Fruit fly (Drosophila melanogaster) whole organism, embryonic: ENCODE results near the gene CG10725.

Source experiments
- CG11696 ChIP-seq: fragments of 200-800 bp; sonication (Bioruptor generic); IDR thresholded peaks from 2 replicates; pipeline ENCODE4 v1.3.6; 2022; ENCODE audit warnings: missing biosample characterization, missing genetic modification characterization
- CG12071 ChIP-seq: fragments of 200-800 bp; sonication (Bioruptor generic); optimal IDR thresholded peaks from 3 replicates; lab custom pipeline; 2018; ENCODE audit warnings: missing biosample characterization, mild to moderate bottlenecking, missing genetic modification characterization
- CG13287 ChIP-seq: fragments of 200-800 bp; sonication (Bioruptor generic); IDR thresholded peaks from 2 replicates; pipeline ENCODE4 v1.3.6; 2022; ENCODE audit warnings: missing biosample characterization, missing genetic modification characterization; ENCODE audit not compliant: partially characterized antibody
- CG13424 ChIP-seq: fragments of 200-800 bp; sonication (Bioruptor generic); optimal IDR thresholded peaks from 2 replicates; lab custom pipeline; 2019; ENCODE audit warnings: missing biosample characterization, mild to moderate bottlenecking, missing genetic modification characterization, moderate library complexity
- CG15514 ChIP-seq: fragments of 200-800 bp; sonication (Bioruptor generic); optimal IDR thresholded peaks from 3 replicates; lab custom pipeline; 2017; ENCODE audit warnings: missing biosample characterization, missing genetic modification characterization, mild to moderate bottlenecking, moderate library complexity, missing genetic modification reagents
- CG1602 ChIP-seq: fragments of 200-800 bp; sonication (Bioruptor generic); optimal IDR thresholded peaks from 3 replicates; lab custom pipeline; 2016; ENCODE audit warnings: missing biosample characterization, missing genetic modification characterization
- CG16815 ChIP-seq: fragments of 200-800 bp; sonication (Bioruptor generic); optimal IDR thresholded peaks from 3 replicates; lab custom pipeline; 2017; ENCODE audit warnings: missing biosample characterization, mild to moderate bottlenecking, missing genetic modification characterization
- CG17328 ChIP-seq: fragments of 200-800 bp; sonication (Bioruptor generic); IDR thresholded peaks from 2 replicates; pipeline ENCODE4 v1.3.6; 2022; ENCODE audit warnings: missing biosample characterization, missing genetic modification characterization
- CG17912 ChIP-seq: fragments of 200-800 bp; sonication (Bioruptor generic); optimal IDR thresholded peaks from 2 replicates; lab custom pipeline; 2018; ENCODE audit warnings: missing biosample characterization, mild to moderate bottlenecking, missing genetic modification characterization
- CG2120 ChIP-seq: fragments of 200-800 bp; sonication (Bioruptor generic); optimal IDR thresholded peaks from 3 replicates; lab custom pipeline; 2016; ENCODE audit warnings: missing biosample characterization, missing genetic modification characterization
- CG3065 ChIP-seq: fragments of 200-800 bp; sonication (Bioruptor generic); optimal IDR thresholded peaks from 2 replicates; lab custom pipeline; 2016; ENCODE audit warnings: missing biosample characterization, missing genetic modification characterization
- CG3281 ChIP-seq: fragments of 200-800 bp; sonication (Bioruptor generic); optimal IDR thresholded peaks from 3 replicates; lab custom pipeline; 2017; ENCODE audit warnings: missing biosample characterization, mild to moderate bottlenecking, missing genetic modification characterization
- CG33213 ChIP-seq: fragments of 200-800 bp; sonication (Bioruptor generic); optimal IDR thresholded peaks from 3 replicates; lab custom pipeline; 2016; ENCODE audit warnings: missing biosample characterization, missing genetic modification characterization
- CG3847 ChIP-seq: fragments of 200-800 bp; sonication (Bioruptor generic); IDR thresholded peaks from 2 replicates; pipeline ENCODE4 v1.3.6; 2022; ENCODE audit warnings: missing biosample characterization, missing genetic modification characterization
- CG43689 ChIP-seq: fragments of 200-800 bp; sonication (Bioruptor generic); IDR thresholded peaks from 2 replicates; pipeline ENCODE4 v1.3.6; 2022; ENCODE audit warnings: missing biosample characterization, missing genetic modification characterization
- CG4404 ChIP-seq: fragments of 200-800 bp; sonication (Bioruptor generic); IDR thresholded peaks from 2 replicates; pipeline ENCODE4 v1.3.6; 2022; ENCODE audit warnings: missing biosample characterization, missing genetic modification characterization
- CG4424 ChIP-seq: fragments of 200-800 bp; sonication (Bioruptor generic); optimal IDR thresholded peaks from 3 replicates; lab custom pipeline; 2016; ENCODE audit warnings: missing biosample characterization, missing genetic modification characterization
- CG5180 ChIP-seq: fragments of 200-800 bp; sonication (Bioruptor generic); optimal IDR thresholded peaks from 3 replicates; lab custom pipeline; 2017; ENCODE audit warnings: missing biosample characterization, missing genetic modification characterization, mild to moderate bottlenecking, moderate library complexity, missing genetic modification reagents
- CG6813 ChIP-seq: fragments of 200-800 bp; sonication (Bioruptor generic); optimal IDR thresholded peaks from 2 replicates; lab custom pipeline; 2017; ENCODE audit warnings: missing biosample characterization, missing genetic modification characterization, mild to moderate bottlenecking, moderate library complexity, missing genetic modification reagents
- CG8924 ChIP-seq: fragments of 200-800 bp; optimal IDR thresholded peaks from 3 replicates; lab custom pipeline; 2019; ENCODE audit warnings: missing biosample characterization, mild to moderate bottlenecking, missing genetic modification characterization, moderate library complexity
- CG9797 ChIP-seq: fragments of 200-800 bp; sonication (Bioruptor generic); optimal IDR thresholded peaks from 3 replicates; lab custom pipeline; 2018; ENCODE audit warnings: missing biosample characterization, mild to moderate bottlenecking, missing genetic modification characterization
- Dek ChIP-seq: fragments of 200-800 bp; sonication (Bioruptor generic); optimal IDR thresholded peaks from 3 replicates; lab custom pipeline; 2019; ENCODE audit warnings: missing biosample characterization, mild to moderate bottlenecking, missing genetic modification characterization, moderate library complexity
- Doc3 ChIP-seq: fragments of 200-800 bp; sonication (Bioruptor generic); IDR thresholded peaks from 3 replicates; pipeline ENCODE4 v1.3.6; 2022; ENCODE audit warnings: missing biosample characterization, missing genetic modification characterization; ENCODE audit not compliant: partially characterized antibody
- Dref ChIP-seq: fragments of 200-800 bp; sonication (Bioruptor generic); IDR thresholded peaks from 2 replicates; pipeline ENCODE4 v1.3.6; 2022; ENCODE audit warnings: missing biosample characterization, missing genetic modification characterization
- E2f2 ChIP-seq: fragments of 200-800 bp; sonication (Bioruptor generic); IDR thresholded peaks from 2 replicates; pipeline ENCODE4 v1.3.6; 2022; ENCODE audit warnings: missing biosample characterization, missing genetic modification characterization
- Ets97D ChIP-seq: fragments of 200-800 bp; sonication (Bioruptor generic); optimal IDR thresholded peaks from 3 replicates; lab custom pipeline; 2016; ENCODE audit warnings: missing biosample characterization, missing genetic modification characterization
- Fer2 ChIP-seq: fragments of 200-800 bp; sonication (Bioruptor generic); optimal IDR thresholded peaks from 2 replicates; lab custom pipeline; 2018; ENCODE audit warnings: missing biosample characterization, mild to moderate bottlenecking, missing genetic modification characterization, moderate library complexity
- Hey ChIP-seq: fragments of 200-800 bp; sonication (Bioruptor generic); optimal IDR thresholded peaks from 3 replicates; lab custom pipeline; 2018; ENCODE audit warnings: missing biosample characterization, mild to moderate bottlenecking, missing genetic modification characterization
- HmgD ChIP-seq: fragments of 200-800 bp; sonication (Bioruptor generic); optimal IDR thresholded peaks from 3 replicates; lab custom pipeline; 2016; ENCODE audit warnings: missing biosample characterization, missing genetic modification characterization
- Mes4 ChIP-seq: fragments of 200-800 bp; sonication (Bioruptor generic); optimal IDR thresholded peaks from 2 replicates; lab custom pipeline; 2016; ENCODE audit warnings: missing biosample characterization, missing genetic modification characterization
- NK7.1 ChIP-seq: fragments of 200-800 bp; sonication (Bioruptor generic); optimal IDR thresholded peaks from 3 replicates; lab custom pipeline; 2016; ENCODE audit warnings: missing biosample characterization, missing genetic modification characterization
- Neu2 ChIP-seq: fragments of 200-800 bp; sonication (Bioruptor generic); optimal IDR thresholded peaks from 3 replicates; lab custom pipeline; 2016; ENCODE audit warnings: missing biosample characterization, missing genetic modification characterization, borderline replicate concordance
- Scr ChIP-seq: fragments of 200-800 bp; sonication (Bioruptor generic); IDR thresholded peaks from 2 replicates; pipeline ENCODE4 v1.3.6; 2022; ENCODE audit warnings: missing biosample characterization, missing genetic modification characterization; ENCODE audit not compliant: partially characterized antibody
- Sry-δ ChIP-seq: fragments of 200-800 bp; sonication (Bioruptor generic); optimal IDR thresholded peaks from 2 replicates; lab custom pipeline; 2016; ENCODE audit warnings: missing biosample characterization, missing genetic modification characterization
- bbx ChIP-seq: fragments of 200-800 bp; sonication (Bioruptor generic); IDR thresholded peaks from 2 replicates; pipeline ENCODE4 v1.3.6; 2022; ENCODE audit warnings: missing biosample characterization, missing genetic modification characterization; ENCODE audit not compliant: partially characterized antibody
- eve ChIP-seq, 2 experiments: fragments of >200 bp; optimal IDR thresholded peaks; 2 replicates each; lab custom pipeline; 2017; ENCODE audit warnings: missing biosample characterization in 2 of 2, missing genetic modification characterization in 2 of 2
- gsb-n ChIP-seq: fragments of 200-800 bp; sonication (Bioruptor generic); optimal IDR thresholded peaks from 3 replicates; lab custom pipeline; 2018; ENCODE audit warnings: missing biosample characterization, mild to moderate bottlenecking, missing genetic modification characterization
- hb ChIP-seq: fragments of 200-800 bp; sonication (Bioruptor generic); IDR thresholded peaks from 3 replicates; pipeline ENCODE4 v1.3.6; 2022; ENCODE audit warnings: missing biosample characterization, missing genetic modification characterization; ENCODE audit not compliant: partially characterized antibody
- hth ChIP-seq: fragments of >200 bp; optimal IDR thresholded peaks from 2 replicates; lab custom pipeline; 2017; ENCODE audit warnings: inconsistent platforms
- insv ChIP-seq, 2 experiments: fragments of 200-800 bp; sonication (Bioruptor generic); optimal IDR thresholded peaks; 3 replicates each; lab custom pipeline; 2016 to 2018; ENCODE audit warnings: missing biosample characterization in 2 of 2, missing genetic modification characterization in 2 of 2
- lab ChIP-seq: fragments of 200-800 bp; sonication (Bioruptor generic); optimal IDR thresholded peaks from 3 replicates; lab custom pipeline; 2017; ENCODE audit warnings: missing biosample characterization, missing genetic modification characterization, mild to moderate bottlenecking, moderate library complexity, missing genetic modification reagents
- nau ChIP-seq: fragments of 200-800 bp; sonication (Bioruptor generic); optimal IDR thresholded peaks from 3 replicates; lab custom pipeline; 2017; ENCODE audit warnings: missing biosample characterization, mild to moderate bottlenecking, missing genetic modification characterization, missing genetic modification reagents
- nmo ChIP-seq: fragments of 200-800 bp; sonication (Bioruptor generic); optimal IDR thresholded peaks from 2 replicates; lab custom pipeline; 2018; ENCODE audit warnings: missing biosample characterization, mild to moderate bottlenecking, missing genetic modification characterization, moderate library complexity
- pita ChIP-seq: fragments of 200-800 bp; sonication (Bioruptor generic); optimal IDR thresholded peaks from 2 replicates; lab custom pipeline; 2017; ENCODE audit warnings: missing biosample characterization, mild to moderate bottlenecking, missing genetic modification characterization
- run ChIP-seq: fragments of 200-800 bp; sonication (Bioruptor generic); optimal IDR thresholded peaks from 3 replicates; lab custom pipeline; 2018; ENCODE audit warnings: missing biosample characterization, mild to moderate bottlenecking, missing genetic modification characterization
- tll ChIP-seq, 2 experiments: fragments of 200-800 bp in 1 of 2; fragments of >200 bp in 1 of 2; sonication (Bioruptor generic) in 1 of 2; optimal IDR thresholded peaks; 2 replicates each; lab custom pipeline; 2017 to 2019; ENCODE audit warnings: missing biosample characterization in 2 of 2, missing genetic modification characterization in 2 of 2, mild to moderate bottlenecking in 1 of 2, moderate library complexity in 1 of 2
- tna ChIP-seq: fragments of 200-800 bp; sonication (Bioruptor generic); IDR thresholded peaks from 2 replicates; pipeline ENCODE4 v1.3.6; 2022; ENCODE audit warnings: missing biosample characterization, missing genetic modification characterization; ENCODE audit not compliant: partially characterized antibody
- unc-4 ChIP-seq: fragments of 200-800 bp; sonication (Bioruptor generic); IDR thresholded peaks from 2 replicates; pipeline ENCODE4 v1.3.6; 2022; ENCODE audit warnings: missing biosample characterization, missing genetic modification characterization; ENCODE audit not compliant: partially characterized antibody
- wdn ChIP-seq: fragments of 200-800 bp; sonication (Bioruptor generic); IDR thresholded peaks from 2 replicates; pipeline ENCODE4 v1.3.6; 2022; ENCODE audit warnings: missing biosample characterization, missing genetic modification characterization
- zen ChIP-seq: fragments of 200-800 bp; sonication (Bioruptor generic); optimal IDR thresholded peaks from 3 replicates; lab custom pipeline; 2018; ENCODE audit warnings: missing biosample characterization, mild to moderate bottlenecking, missing genetic modification characterization, moderate library complexity

The CG10725 gene

DNA sequence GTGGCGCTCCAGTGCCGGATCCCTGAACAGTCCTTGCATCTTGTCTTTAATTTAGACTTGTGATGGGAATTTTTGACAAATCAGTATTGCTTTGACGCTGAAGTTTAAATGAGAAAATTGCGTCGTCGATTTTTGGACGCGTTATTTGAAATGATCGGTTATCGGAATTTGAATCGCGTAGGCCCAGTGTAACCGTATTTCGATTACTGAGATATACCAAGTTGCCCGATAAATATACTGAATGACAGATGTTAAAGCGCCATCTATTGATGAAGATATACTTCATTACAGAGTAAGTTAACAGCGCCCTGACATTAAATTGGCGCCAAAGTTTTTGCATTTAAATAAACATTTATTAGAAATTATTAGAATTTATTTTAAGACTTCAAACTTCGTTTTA lies 47.9 kb upstream of the CG10725 start, which contains the start of gene Poc1 (continued):
- TF ChIP-seq CG43689 (no peak), tll (GFP tag; optimal IDR thresholded peaks at IDR 0.05; lab: Kevin White, UChicago) (no peak), Sry-δ (GFP tag; lab: Kevin White, UChicago) (peak; percentile 47), hb (peak; percentile 35; the same call in 1 of the 3 replicates), Hey (tag; lab: Kevin White, UChicago) (no peak), CG12071 (GFP tag; lab: Kevin White, UChicago) (no peak), CG33213 (peak; percentile 25), CG11696 (GFP tag; lab: Robert Waterston, UW) (no peak), nau (GFP tag; lab: Kevin White, UChicago) (no peak), CG3847 (no peak; the same call in 1 of the 2 replicates), CG13424 (tag; lab: Kevin White, UChicago) (no peak), wdn (GFP tag; lab: Robert Waterston, UW) (no peak), CG17912 (GFP tag; lab: Kevin White, UChicago) (no peak), CG5180 (no peak), CG2120 (GFP tag; lab: Kevin White, UChicago) (no peak), gsb-n (tag; lab: Kevin White, UChicago) (peak; percentile 39), Scr (GFP tag; lab: Robert Waterston, UW) (peak; percentile 32; the same call in 1 of the 2 replicates), CG8924 (tag; lab: Kevin White, UChicago) (no peak), CG16815 (GFP tag; lab: Kevin White, UChicago) (no peak), unc-4 (GFP tag; lab: Robert Waterston, UW) (peak; percentile 14; the same call in 1 of the 2 replicates), CG4424 (GFP tag; lab: Kevin White, UChicago) (no peak), Doc3 (peak; percentile 35; the same call in 1 of the 3 replicates), Ets97D (GFP tag; lab: Kevin White, UChicago) (peak; percentile 38), nmo (peak; percentile 41), HmgD (GFP tag; lab: Kevin White, UChicago) (no peak), CG17328 (no peak), lab (GFP tag; lab: Kevin White, UChicago) (no peak), tna (GFP tag; lab: Robert Waterston, UW) (peak; percentile 33; the same call in 1 of the 2 replicates), CG3065 (GFP tag; lab: Kevin White, UChicago) (no peak), CG13287 (GFP tag; lab: Robert Waterston, UW) (peak; percentile 72), Dref (GFP tag; lab: Robert Waterston, UW) (peak; percentile 80), NK7.1 (no peak), Mes4 (GFP tag; lab: Kevin White, UChicago) (no peak), CG4404 (no peak), eve (GFP tag; optimal IDR thresholded peaks at IDR 0.05; lab: Kevin White, UChicago) (no peak), pita (GFP tag; lab: Kevin White, UChicago) (no peak), run (tag; lab: Kevin White, UChicago) (no peak), zen (tag; lab: Kevin White, UChicago) (peak; percentile 17), CG9797 (peak; percentile 82), CG1602 (GFP tag; lab: Kevin White, UChicago) (no peak), E2f2 (peak; percentile 98), Neu2 (GFP tag; lab: Kevin White, UChicago) (no peak), CG3281 (no peak), CG15514 (peak; percentile 28), bbx (peak; percentile 44; the same call in 1 of the 2 replicates), insv (GFP tag; optimal IDR thresholded peaks at IDR 0.05; lab: Kevin White, UChicago) (peak in 1 of 2 experiments; percentile 41), hth (no peak), CG6813 (GFP tag; lab: Kevin White, UChicago) (no peak), Dek (no peak), Fer2 (tag; lab: Kevin White, UChicago) (no peak)
